Fruit fly (Drosophila melanogaster): Measurements from ENCODE around the gene CG42834.

Gene CG42834

DNA sequence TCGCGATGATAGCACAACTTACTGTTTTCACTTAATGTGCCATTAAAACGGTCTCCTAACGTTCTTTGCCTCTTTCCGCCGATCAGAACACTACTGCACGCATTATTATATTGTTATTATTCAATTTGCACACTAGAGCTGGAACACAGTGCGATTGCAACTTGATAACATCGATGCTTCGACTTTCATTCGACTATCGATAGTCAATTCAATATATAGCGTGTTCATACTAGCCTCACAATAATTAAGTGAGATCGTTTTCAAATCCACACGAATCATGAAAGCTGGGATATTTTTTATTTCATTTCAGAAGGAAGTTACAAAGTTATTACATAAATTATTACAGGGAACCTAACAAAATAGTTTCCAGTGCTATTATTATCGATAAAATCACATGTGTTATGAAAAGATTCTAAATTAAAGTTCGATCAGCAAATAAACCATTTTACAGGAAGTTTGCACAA lies 17.2 kb upstream of the CG42834 start (continued):
- TF ChIP-seq Mad (GFP tag; optimal IDR thresholded peaks at IDR 0.05): peak; percentile 12
- TF ChIP-seq dysf (GFP tag; IDR thresholded peaks at IDR 0.05): 0 out of 3 replicates have a peak, but pooled peaks have one; percentile 24
- no peak for TF ChIP-seq CG3407 (GFP tag; optimal IDR thresholded peaks at IDR 0.05)
- TF ChIP-seq MBD-R2 (GFP tag; IDR thresholded peaks at IDR 0.05): peak; percentile 65
- TF ChIP-seq bsh (GFP tag; optimal IDR thresholded peaks at IDR 0.05): peak in 1 of 2 experiments; percentile 12
- peak; percentile 21 for TF ChIP-seq dm (GFP tag; optimal IDR thresholded peaks at IDR 0.05)
- TF ChIP-seq stc (GFP tag; IDR thresholded peaks at IDR 0.05): 0 out of 2 replicates have a peak, but pooled peaks have one; percentile 32
- peak; percentile 76 for TF ChIP-seq hb (GFP tag; IDR thresholded peaks at IDR 0.05; ENCODE audit: partially characterized antibody)
- TF ChIP-seq CG17568 (GFP tag; optimal IDR thresholded peaks at IDR 0.05): no peak
- TF ChIP-seq slou (GFP tag; optimal IDR thresholded peaks at IDR 0.05): peak; percentile 13
- peak; percentile 41 for TF ChIP-seq Fer1 (GFP tag; optimal IDR thresholded peaks at IDR 0.05)
- TF ChIP-seq CG17385 (GFP tag; optimal IDR thresholded peaks at IDR 0.05): peak; percentile 60
- TF ChIP-seq NFAT (GFP tag; IDR thresholded peaks at IDR 0.05): peak; percentile 43; the same call in 1 of the 2 replicates
- TF ChIP-seq odd (GFP tag; optimal IDR thresholded peaks at IDR 0.05): peak; percentile 33
- peak; percentile 52 for TF ChIP-seq CG9876 (GFP tag; optimal IDR thresholded peaks at IDR 0.05)
- peak; percentile 66 for TF ChIP-seq CG8924 (tag; optimal IDR thresholded peaks at IDR 0.05)
- peak; percentile 9 for TF ChIP-seq CG18764 (GFP tag; optimal IDR thresholded peaks at IDR 0.05)
- TF ChIP-seq abd-A (tag; optimal IDR thresholded peaks at IDR 0.05): peak; percentile 54
- TF ChIP-seq tio (GFP tag; optimal IDR thresholded peaks at IDR 0.05): peak; percentile 27
- peak; percentile 54 for TF ChIP-seq shn (GFP tag; optimal IDR thresholded peaks at IDR 0.05)
- no peak for TF ChIP-seq sqz (GFP tag; optimal IDR thresholded peaks at IDR 0.05)
- TF ChIP-seq vfl (GFP tag; optimal IDR thresholded peaks at IDR 0.05): peak; percentile 54
- peak; percentile 15 for TF ChIP-seq dmrt11E (tag; optimal IDR thresholded peaks at IDR 0.05)
- TF ChIP-seq lmd (GFP tag; IDR thresholded peaks at IDR 0.05): peak; percentile 27; the same call in 1 of the 2 replicates
- TF ChIP-seq CG1233 (GFP tag; optimal IDR thresholded peaks at IDR 0.05): no peak
- TF ChIP-seq gsb (GFP tag; IDR thresholded peaks at IDR 0.05): no peak
- TF ChIP-seq CG12071 (GFP tag; optimal IDR thresholded peaks at IDR 0.05): no peak
- TF ChIP-seq fd3F (GFP tag; optimal IDR thresholded peaks at IDR 0.05): peak; percentile 53
- peak; percentile 16 for TF ChIP-seq crc (GFP tag; optimal IDR thresholded peaks at IDR 0.05)
- peak; percentile 54 for TF ChIP-seq CG7786 (GFP tag; optimal IDR thresholded peaks at IDR 0.05)
- TF ChIP-seq eyg (GFP tag; optimal IDR thresholded peaks at IDR 0.05): peak; percentile 20
- TF ChIP-seq Neu2 (GFP tag; optimal IDR thresholded peaks at IDR 0.05; ENCODE audit: borderline replicate concordance): no peak
- TF ChIP-seq gem (tag; optimal IDR thresholded peaks at IDR 0.05): peak; percentile 80
- no peak for TF ChIP-seq CG9797 (GFP tag; optimal IDR thresholded peaks at IDR 0.05)
- peak; percentile 86 for TF ChIP-seq CG2120 (GFP tag; optimal IDR thresholded peaks at IDR 0.05)
- TF ChIP-seq Max (GFP tag; optimal IDR thresholded peaks at IDR 0.05): no peak
- peak; percentile 77 for TF ChIP-seq tna (GFP tag; IDR thresholded peaks at IDR 0.05; ENCODE audit: partially characterized antibody)
- no peak for TF ChIP-seq ftz-f1 (GFP tag; optimal IDR thresholded peaks at IDR 0.05)
- no peak for TF ChIP-seq Vsx1 (GFP tag; optimal IDR thresholded peaks at IDR 0.05)
- peak; percentile 37 for TF ChIP-seq CG31441 (GFP tag; IDR thresholded peaks at IDR 0.05)
- TF ChIP-seq CG7745 (tag; optimal IDR thresholded peaks at IDR 0.05): no peak
- peak; percentile 1 for TF ChIP-seq CG6683 (GFP tag; optimal IDR thresholded peaks at IDR 0.05)
- peak; percentile 47 for TF ChIP-seq bcd (GFP tag; optimal IDR thresholded peaks at IDR 0.05)
- TF ChIP-seq pb (GFP tag; optimal IDR thresholded peaks at IDR 0.05): peak; percentile 27
- TF ChIP-seq HmgZ (tag; optimal IDR thresholded peaks at IDR 0.05): peak; percentile 84
- peak; percentile 80 for TF ChIP-seq CG16813 (GFP tag; IDR thresholded peaks at IDR 0.05; ENCODE audit: partially characterized antibody)
- no peak for TF ChIP-seq ham (GFP tag; IDR thresholded peaks at IDR 0.05)
- TF ChIP-seq CG6791 (GFP tag; IDR thresholded peaks at IDR 0.05; ENCODE audit: partially characterized antibody): peak; percentile 85
- TF ChIP-seq Dp (GFP tag; optimal IDR thresholded peaks at IDR 0.05): peak; percentile 57
- peak; percentile 67 for TF ChIP-seq CG13775 (GFP tag; optimal IDR thresholded peaks at IDR 0.05)
